Fruit fly (Drosophila melanogaster) whole organism, pupa: ENCODE measurements around the gene al.
A peak's percentile ranks its signal among the peaks of the same experiment; 100 is the strongest.

ENCODE experiments used
- CG10348 ChIP-seq: fragments of 200-800 bp; sonication (Bioruptor generic); IDR thresholded peaks from 2 replicates; pipeline ENCODE4 v1.3.6; 2022; ENCODE audit warnings: missing biosample characterization, missing genetic modification characterization
- CG12605 ChIP-seq: fragments of 200-800 bp; sonication (Bioruptor generic); IDR thresholded peaks from 2 replicates; pipeline ENCODE4 v1.3.6; 2022; ENCODE audit warnings: missing biosample characterization, missing genetic modification characterization
- CG13204 ChIP-seq: fragments of 200-800 bp; sonication (Bioruptor generic); optimal IDR thresholded peaks from 2 replicates; lab custom pipeline; 2018; ENCODE audit warnings: missing biosample characterization, mild to moderate bottlenecking, missing genetic modification characterization, moderate library complexity
- CG14655 ChIP-seq: fragments of 200-800 bp; sonication (Bioruptor generic); optimal IDR thresholded peaks from 3 replicates; lab custom pipeline; 2017; ENCODE audit warnings: mild to moderate bottlenecking, missing biosample characterization, missing genetic modification reagents, missing genetic modification characterization
- CG15710 ChIP-seq: fragments of 200-800 bp; sonication (Bioruptor generic); optimal IDR thresholded peaks from 2 replicates; lab custom pipeline; 2018; ENCODE audit warnings: missing biosample characterization, mild to moderate bottlenecking, missing genetic modification characterization, moderate library complexity
- CG17806 ChIP-seq: fragments of 200-800 bp; sonication (Bioruptor generic); optimal IDR thresholded peaks from 2 replicates; lab custom pipeline; 2018; ENCODE audit warnings: missing biosample characterization, mild to moderate bottlenecking, missing genetic modification characterization, moderate library complexity
- CG32121 ChIP-seq: fragments of 200-800 bp; sonication (Bioruptor generic); IDR thresholded peaks from 2 replicates; pipeline ENCODE4 v1.3.6; 2022; ENCODE audit warnings: missing biosample characterization, missing genetic modification characterization
- CG34367 ChIP-seq: fragments of 200-800 bp; sonication (Bioruptor generic); optimal IDR thresholded peaks from 2 replicates; lab custom pipeline; 2018; ENCODE audit warnings: missing biosample characterization, mild to moderate bottlenecking, missing genetic modification characterization
- CG4496 ChIP-seq: fragments of 200-800 bp; sonication (Bioruptor generic); IDR thresholded peaks from 3 replicates; pipeline ENCODE4 v1.3.6; 2022; ENCODE audit warnings: missing biosample characterization, missing genetic modification characterization
- CG8159 ChIP-seq: fragments of 200-800 bp; sonication (Bioruptor generic); optimal IDR thresholded peaks from 3 replicates; lab custom pipeline; 2018; ENCODE audit warnings: missing biosample characterization, mild to moderate bottlenecking, missing genetic modification characterization, moderate library complexity
- CG8301 ChIP-seq: fragments of 200-800 bp; sonication (Bioruptor generic); optimal IDR thresholded peaks from 2 replicates; lab custom pipeline; 2018; ENCODE audit warnings: missing biosample characterization, mild to moderate bottlenecking, missing genetic modification characterization
- CG9948 ChIP-seq: fragments of 200-800 bp; sonication (Bioruptor generic); optimal IDR thresholded peaks from 2 replicates; lab custom pipeline; 2018; ENCODE audit warnings: missing biosample characterization, mild to moderate bottlenecking, missing genetic modification characterization, moderate library complexity
- D1 ChIP-seq: fragments of 200-800 bp; sonication (Bioruptor generic); optimal IDR thresholded peaks from 2 replicates; lab custom pipeline; 2018; ENCODE audit warnings: missing biosample characterization, mild to moderate bottlenecking, missing genetic modification characterization, moderate library complexity
- EcR ChIP-seq: fragments of 200-800 bp; sonication (Bioruptor generic); optimal IDR thresholded peaks from 3 replicates; lab custom pipeline; 2019; ENCODE audit warnings: missing biosample characterization, missing genetic modification characterization, mild to moderate bottlenecking, moderate library complexity, missing genetic modification reagents
- Ets98B ChIP-seq: fragments of 200-800 bp; sonication (Bioruptor generic); IDR thresholded peaks from 2 replicates; pipeline ENCODE4 v1.3.6; 2022; ENCODE audit warnings: missing biosample characterization, missing genetic modification characterization
- Pif1A ChIP-seq: fragments of 200-800 bp; sonication (Bioruptor generic); optimal IDR thresholded peaks from 3 replicates; lab custom pipeline; 2016; ENCODE audit warnings: missing biosample characterization, missing genetic modification characterization
- Pif1B ChIP-seq: fragments of 200-800 bp; sonication (Bioruptor generic); optimal IDR thresholded peaks from 3 replicates; lab custom pipeline; 2016; ENCODE audit warnings: missing biosample characterization, missing genetic modification characterization
- Snoo ChIP-seq: fragments of 200-800 bp; sonication (Bioruptor generic); optimal IDR thresholded peaks from 3 replicates; lab custom pipeline; 2017; ENCODE audit warnings: missing biosample characterization, mild to moderate bottlenecking, missing genetic modification characterization, inconsistent platforms
- fd96Ca ChIP-seq: fragments of 200-800 bp; sonication (Bioruptor generic); IDR thresholded peaks from 3 replicates; pipeline ENCODE4 v1.3.6; 2022; ENCODE audit warnings: missing biosample characterization, missing genetic modification characterization
- gl ChIP-seq: fragments of 200-800 bp; sonication (Bioruptor generic); optimal IDR thresholded peaks from 2 replicates; lab custom pipeline; 2018; ENCODE audit warnings: missing biosample characterization, mild to moderate bottlenecking, missing genetic modification characterization
- rn ChIP-seq: fragments of 200-800 bp; sonication (Bioruptor generic); IDR thresholded peaks from 2 replicates; pipeline ENCODE4 v1.3.6; 2022; ENCODE audit warnings: missing biosample characterization, missing genetic modification characterization

Gene al

DNA sequence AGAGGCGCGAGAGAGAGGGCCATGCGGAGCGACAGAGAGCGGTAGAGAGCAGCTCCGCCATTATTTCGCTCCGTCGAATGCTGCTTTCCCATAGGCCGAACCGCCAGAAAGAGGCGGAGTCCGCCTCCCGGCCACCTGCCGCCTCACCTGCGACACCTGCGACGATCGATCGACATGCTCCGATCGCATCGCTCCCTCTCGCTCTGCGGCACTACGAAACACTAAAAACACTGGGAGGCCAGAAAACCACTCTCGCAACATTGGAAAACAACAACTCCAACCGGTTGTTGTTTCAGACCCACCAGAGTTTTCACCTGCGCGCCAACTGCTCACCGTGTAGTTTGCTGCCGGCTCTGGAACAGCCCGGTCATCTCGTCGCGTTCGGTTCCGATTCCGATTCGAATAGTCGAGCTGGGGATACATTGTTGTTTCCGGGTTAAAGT, at the start of gene al:
Gene al (plus strand): TSS at position 333 of the 443 bp plus-strand sequence.
- no peak for TF ChIP-seq D1 (tag; lab: Kevin White, UChicago)
- TF ChIP-seq CG8301: no peak
- no peak for TF ChIP-seq CG8159 (tag; lab: Kevin White, UChicago)
- no peak for TF ChIP-seq gl (tag; lab: Kevin White, UChicago)
- no peak for TF ChIP-seq CG13204
- 0 out of 3 replicates have a peak, but pooled peaks have one; percentile 36 for TF ChIP-seq CG4496 (GFP tag; lab: Robert Waterston, UW)
- no peak for TF ChIP-seq CG9948
- TF ChIP-seq CG12605 (GFP tag; lab: Robert Waterston, UW): no peak
- no peak for TF ChIP-seq Ets98B (GFP tag; lab: Robert Waterston, UW)
- no peak for TF ChIP-seq CG14655 (GFP tag; lab: Kevin White, UChicago)
- peak; percentile 18; the same call in 1 of the 2 replicates for TF ChIP-seq CG32121 (GFP tag; lab: Robert Waterston, UW)
- TF ChIP-seq rn (GFP tag; lab: Robert Waterston, UW): no peak
- TF ChIP-seq Pif1A (GFP tag; lab: Kevin White, UChicago): no peak
- TF ChIP-seq EcR (GFP tag; lab: Kevin White, UChicago): peak; percentile 18

DNA sequence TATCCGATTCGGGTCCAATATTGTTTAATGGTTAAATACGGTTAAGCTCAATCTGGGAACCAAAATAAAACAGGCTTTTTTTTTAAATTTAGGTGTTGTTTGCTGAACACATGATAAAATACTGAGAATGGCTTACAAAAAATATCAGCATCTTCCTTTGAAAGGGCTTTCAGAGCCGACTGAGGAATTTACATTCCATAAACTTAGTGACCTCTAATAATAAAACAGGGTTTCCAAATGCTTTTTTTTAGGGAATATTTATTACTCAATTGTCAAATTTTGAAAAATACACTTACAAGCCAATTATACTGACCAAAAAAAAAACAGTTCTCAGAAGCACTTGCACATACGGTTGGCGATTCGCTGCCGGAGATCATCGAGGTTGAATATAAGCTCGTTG, 48.3 kb upstream of the al start, which contains the start of gene CG43755:
Gene CG43755 (minus strand): TSS at position 101 of the 400 bp plus-strand sequence.
- TF ChIP-seq CG14655 (GFP tag; lab: Kevin White, UChicago) (no peak), CG32121 (GFP tag; lab: Robert Waterston, UW) (no peak), CG13204 (no peak), EcR (GFP tag; lab: Kevin White, UChicago) (no peak), CG8159 (tag; lab: Kevin White, UChicago) (no peak), CG10348 (no peak), Ets98B (GFP tag; lab: Robert Waterston, UW) (no peak), Snoo (no peak), CG4496 (GFP tag; lab: Robert Waterston, UW) (no peak), CG34367 (no peak), CG12605 (GFP tag; lab: Robert Waterston, UW) (no peak)
- TF ChIP-seq, all 21 proteins: peak for 0

DNA sequence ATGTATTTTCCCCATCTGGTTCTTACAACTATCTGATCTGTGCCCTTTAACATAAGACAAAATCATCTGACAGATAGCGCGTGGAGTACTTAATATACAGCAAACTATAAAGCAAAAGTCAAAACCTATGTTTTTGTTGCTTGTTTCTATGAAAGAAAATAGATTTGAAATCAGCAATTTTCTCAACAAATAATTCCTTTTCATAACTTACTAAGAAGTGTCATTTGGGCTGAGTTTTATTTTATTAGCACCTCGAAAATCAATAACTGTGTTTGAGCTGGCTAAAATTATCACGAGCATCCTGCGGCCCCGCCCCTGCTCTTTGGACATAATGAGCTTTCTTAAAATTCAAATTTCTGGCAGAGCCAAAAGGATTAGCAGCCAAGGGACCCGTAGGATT, 45.7 kb upstream of the al start, which contains the start of gene CG31921:
Gene CG31921 (minus strand): TSS at position 101 of the 400 bp plus-strand sequence.
- TF ChIP-seq Pif1A (GFP tag; lab: Kevin White, UChicago) (no peak), CG8301 (no peak), CG8159 (tag; lab: Kevin White, UChicago) (no peak), Snoo (no peak), rn (GFP tag; lab: Robert Waterston, UW) (no peak), EcR (GFP tag; lab: Kevin White, UChicago) (no peak), CG13204 (no peak), Ets98B (GFP tag; lab: Robert Waterston, UW) (no peak), CG32121 (GFP tag; lab: Robert Waterston, UW) (no peak), CG14655 (GFP tag; lab: Kevin White, UChicago) (no peak), Pif1B (GFP tag; lab: Kevin White, UChicago) (no peak), CG34367 (no peak), CG17806 (tag; lab: Kevin White, UChicago) (no peak), D1 (tag; lab: Kevin White, UChicago) (no peak), CG4496 (GFP tag; lab: Robert Waterston, UW) (no peak), CG15710 (no peak)

DNA sequence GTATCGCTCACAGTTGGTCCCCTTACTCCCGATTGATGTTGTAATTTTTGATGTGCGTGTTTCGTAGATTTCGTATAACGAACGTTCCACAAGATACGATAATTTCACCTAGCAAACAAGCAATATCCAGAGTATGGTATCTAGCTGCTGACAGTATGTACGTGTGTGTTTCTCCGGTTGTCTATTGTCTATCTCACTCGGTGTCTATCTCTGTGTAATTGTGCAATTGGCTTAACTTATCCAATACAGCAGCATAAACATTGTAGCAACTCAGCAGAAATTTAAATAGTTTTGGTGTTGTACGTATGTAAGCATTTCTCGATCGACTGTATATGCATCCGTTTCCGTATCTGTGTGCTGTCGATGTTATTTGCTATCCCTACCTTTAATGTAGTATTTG, 31.1 kb upstream of the al start:
- TF ChIP-seq CG32121 (GFP tag; lab: Robert Waterston, UW): no peak
- TF ChIP-seq fd96Ca (GFP tag; lab: Robert Waterston, UW): no peak
- TF ChIP-seq D1 (tag; lab: Kevin White, UChicago): no peak
- TF ChIP-seq CG9948: no peak
- TF ChIP-seq CG13204: no peak
- TF ChIP-seq CG4496 (GFP tag; lab: Robert Waterston, UW): no peak
- no peak for TF ChIP-seq Snoo
- TF ChIP-seq CG14655 (GFP tag; lab: Kevin White, UChicago): no peak
- no peak for TF ChIP-seq Pif1B (GFP tag; lab: Kevin White, UChicago)
- no peak for TF ChIP-seq CG12605 (GFP tag; lab: Robert Waterston, UW)
- no peak for TF ChIP-seq EcR (GFP tag; lab: Kevin White, UChicago)
- no peak for TF ChIP-seq rn (GFP tag; lab: Robert Waterston, UW)
- TF ChIP-seq CG17806 (tag; lab: Kevin White, UChicago): no peak
- TF ChIP-seq CG10348: no peak
- TF ChIP-seq CG15710: no peak
- TF ChIP-seq Ets98B (GFP tag; lab: Robert Waterston, UW): no peak
- TF ChIP-seq CG8159 (tag; lab: Kevin White, UChicago): no peak
- no peak for TF ChIP-seq Pif1A (GFP tag; lab: Kevin White, UChicago)

DNA sequence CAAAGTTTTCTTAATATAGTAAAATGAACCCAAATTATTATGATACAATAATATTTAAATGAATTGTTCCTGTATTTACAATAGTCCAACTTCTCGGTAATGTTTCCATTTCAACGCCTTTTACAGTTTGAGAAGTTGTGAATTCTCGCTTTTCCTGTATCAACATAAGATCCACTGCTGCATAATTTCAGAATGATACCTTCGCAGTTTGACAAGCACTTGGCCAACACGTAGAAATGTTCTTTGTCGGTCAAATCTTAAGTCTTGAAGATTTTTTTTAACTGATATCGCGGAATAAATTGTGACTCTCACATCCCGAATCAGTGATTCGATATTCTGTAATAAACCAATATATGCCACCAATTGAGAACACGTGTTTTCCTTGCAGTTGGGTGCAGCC, 30.3 kb upstream of the al start:
- TF ChIP-seq CG34367 (no peak), CG9948 (no peak), CG15710 (no peak), CG32121 (GFP tag; lab: Robert Waterston, UW) (no peak), CG10348 (no peak), gl (tag; lab: Kevin White, UChicago) (no peak), Ets98B (GFP tag; lab: Robert Waterston, UW) (no peak), CG14655 (GFP tag; lab: Kevin White, UChicago) (no peak), rn (GFP tag; lab: Robert Waterston, UW) (no peak), CG13204 (no peak), CG4496 (GFP tag; lab: Robert Waterston, UW) (no peak), CG17806 (tag; lab: Kevin White, UChicago) (no peak)

DNA sequence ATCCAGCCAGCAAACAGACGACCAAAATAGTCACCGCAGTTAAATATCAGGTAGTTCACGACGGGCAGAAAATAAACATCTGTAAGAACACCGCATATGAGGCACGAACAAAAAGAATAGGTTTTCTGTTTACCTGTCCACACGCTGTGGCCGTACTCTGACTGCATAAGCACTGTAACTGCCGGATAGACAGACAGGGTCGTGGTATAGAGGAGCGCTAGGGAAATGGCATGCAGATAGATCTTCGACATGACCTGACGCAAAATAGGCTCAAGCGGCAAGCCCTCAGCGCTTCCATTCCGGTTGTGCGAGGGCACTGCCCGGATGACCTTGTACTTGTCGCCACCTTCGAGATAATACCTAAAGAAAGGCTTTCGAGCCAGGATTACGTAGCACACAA, 21.7 kb upstream of the al start:
- TF ChIP-seq Pif1A (GFP tag; lab: Kevin White, UChicago) (no peak), CG14655 (GFP tag; lab: Kevin White, UChicago) (no peak), CG17806 (tag; lab: Kevin White, UChicago) (no peak), CG34367 (no peak), Ets98B (GFP tag; lab: Robert Waterston, UW) (no peak), CG12605 (GFP tag; lab: Robert Waterston, UW) (no peak), Pif1B (GFP tag; lab: Kevin White, UChicago) (no peak), Snoo (no peak), CG13204 (no peak), CG15710 (no peak), CG8159 (tag; lab: Kevin White, UChicago) (no peak), CG4496 (GFP tag; lab: Robert Waterston, UW) (no peak), rn (GFP tag; lab: Robert Waterston, UW) (no peak)
